Fruit fly (Drosophila melanogaster): ENCODE measurements around the gene Zcchc7.
A peak's percentile ranks its signal among the peaks of the same experiment; 100 is the strongest.

Gene Zcchc7

DNA sequence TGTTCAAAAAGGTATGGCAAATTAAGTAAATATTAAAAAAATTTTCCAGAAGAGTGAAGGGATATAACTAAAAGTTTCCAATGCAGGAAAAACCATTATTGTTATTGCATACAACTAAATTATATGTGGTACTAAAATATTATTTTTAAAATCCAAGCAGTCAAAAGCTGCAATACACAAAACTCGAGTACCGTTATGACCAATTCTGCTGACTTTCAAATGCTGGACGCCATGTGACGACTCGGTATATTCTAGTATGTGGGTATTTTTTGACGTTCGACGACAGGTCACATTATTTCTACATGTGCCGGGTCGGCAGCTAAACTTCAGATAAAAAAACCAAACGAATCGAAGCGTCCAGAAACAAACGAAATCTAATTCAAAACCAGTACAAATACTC is 37.0 kb upstream of the Zcchc7 start (continued):
- TF ChIP-seq dan (GFP tag; IDR thresholded peaks at IDR 0.05) (no peak), BEAF-32 (GFP tag; optimal IDR thresholded peaks at IDR 0.05) (peak; percentile 49), Opbp (GFP tag; IDR thresholded peaks at IDR 0.05; ENCODE audit: partially characterized antibody) (peak; percentile 55; the same call in 1 of the 3 replicates), sens-2 (GFP tag; IDR thresholded peaks at IDR 0.05) (no peak), Dref (GFP tag; IDR thresholded peaks at IDR 0.05) (no peak), unpg (GFP tag; optimal IDR thresholded peaks at IDR 0.05) (no peak), pnt (GFP tag; optimal IDR thresholded peaks at IDR 0.05) (no peak), abd-A (tag; optimal IDR thresholded peaks at IDR 0.05) (peak; percentile 59), gcm (GFP tag; optimal IDR thresholded peaks at IDR 0.05) (no peak), peb (GFP tag; IDR thresholded peaks at IDR 0.05) (no peak), CG30431 (GFP tag; optimal IDR thresholded peaks at IDR 0.05) (no peak), Nf-YA (GFP tag; IDR thresholded peaks at IDR 0.05) (no peak), CG16863 (GFP tag; optimal IDR thresholded peaks at IDR 0.05) (no peak), z (GFP tag; IDR thresholded peaks at IDR 0.05) (no peak), tgo (GFP tag; IDR thresholded peaks at IDR 0.05) (no peak), grau (tag; optimal IDR thresholded peaks at IDR 0.05) (peak; percentile 30), CG8924 (tag; optimal IDR thresholded peaks at IDR 0.05) (peak; percentile 8), da (GFP tag; optimal IDR thresholded peaks at IDR 0.05) (no peak), ham (GFP tag; IDR thresholded peaks at IDR 0.05) (no peak), vfl (GFP tag; optimal IDR thresholded peaks at IDR 0.05) (peak; percentile 27), CG17328 (GFP tag; IDR thresholded peaks at IDR 0.05) (no peak), CG12104 (GFP tag; optimal IDR thresholded peaks at IDR 0.05) (no peak), lbe (GFP tag; optimal IDR thresholded peaks at IDR 0.05) (no peak), sens (GFP tag) (peak; percentile 70), CG8359 (GFP tag; optimal IDR thresholded peaks at IDR 0.05; ENCODE audit: borderline replicate concordance) (no peak), CG3407 (GFP tag; optimal IDR thresholded peaks at IDR 0.05) (no peak), tup (GFP tag; optimal IDR thresholded peaks at IDR 0.05) (no peak), CHES-1-like (GFP tag; optimal IDR thresholded peaks at IDR 0.05) (peak; percentile 62), schlank (tag; optimal IDR thresholded peaks at IDR 0.05) (no peak), dysf (GFP tag; IDR thresholded peaks at IDR 0.05) (no peak), CG4360 (GFP tag; IDR thresholded peaks at IDR 0.05) (peak; percentile 48; the same call in 1 of the 2 replicates), CG17359 (tag; optimal IDR thresholded peaks at IDR 0.05) (no peak), Atf6 (GFP tag; IDR thresholded peaks at IDR 0.05) (no peak), Xbp1 (GFP tag; optimal IDR thresholded peaks at IDR 0.05) (peak; percentile 19), ERR (GFP tag; optimal IDR thresholded peaks at IDR 0.05) (no peak), Hsf (GFP tag; optimal IDR thresholded peaks at IDR 0.05) (no peak), jigr1 (GFP tag; IDR thresholded peaks at IDR 0.05) (peak; percentile 64; the same call in 1 of the 3 replicates), kah (GFP tag; optimal IDR thresholded peaks at IDR 0.05) (no peak), bowl (GFP tag; IDR thresholded peaks at IDR 0.05) (no peak), Bteb2 (GFP tag; optimal IDR thresholded peaks at IDR 0.05) (no peak), Usf (GFP tag; optimal IDR thresholded peaks at IDR 0.05) (no peak), CG8944 (GFP tag; optimal IDR thresholded peaks at IDR 0.05) (no peak), Meics (GFP tag; optimal IDR thresholded peaks at IDR 0.05) (no peak), CG14014 (GFP tag; IDR thresholded peaks at IDR 0.05) (no peak), nmo (GFP tag; optimal IDR thresholded peaks at IDR 0.05) (peak; percentile 70), Dbx (GFP tag; IDR thresholded peaks at IDR 0.05) (no peak; the same call in 2 of the 3 replicates), pita (GFP tag; optimal IDR thresholded peaks at IDR 0.05) (no peak), CG17802 (tag; optimal IDR thresholded peaks at IDR 0.05) (peak; percentile 88), Bgb (GFP tag; IDR thresholded peaks at IDR 0.05; ENCODE audit: partially characterized antibody) (peak; percentile 55), wor (GFP tag; IDR thresholded peaks at IDR 0.05) (no peak), tin (GFP tag; optimal IDR thresholded peaks at IDR 0.05) (no peak), rib (GFP tag; IDR thresholded peaks at IDR 0.05) (no peak), CG11093 (GFP tag; IDR thresholded peaks at IDR 0.05) (no peak)

Measured in whole organism, embryonic.